Worm (Caenorhabditis elegans): ENCODE results near the gene F12F6.1.

F12F6.1 gene

DNA sequence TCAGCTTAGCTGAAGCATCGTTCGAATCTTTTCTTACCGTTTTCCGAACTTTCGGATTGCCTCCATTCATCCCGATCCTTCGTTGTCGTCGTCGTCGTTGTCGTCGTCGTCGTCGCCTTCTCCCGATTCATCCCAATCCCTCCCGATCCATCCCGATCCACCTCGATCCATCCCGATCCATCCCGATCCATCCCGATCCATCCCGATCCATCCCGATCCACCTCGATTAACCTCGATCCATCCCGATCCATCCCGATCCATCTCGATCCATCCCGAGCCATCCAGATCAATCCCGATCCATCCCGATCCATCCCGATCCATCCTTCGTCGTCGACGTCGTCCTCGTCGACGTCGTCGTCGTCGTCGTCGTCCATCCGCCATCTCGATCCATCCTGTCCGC, 32.8 kb downstream of the F12F6.1 start:
- TF ChIP-seq ets-5 (GFP tag; IDR thresholded peaks at IDR 0.05): 0 out of 2 replicates have a peak, but pooled peaks have one; percentile 56
- 0 out of 2 replicates have a peak, but pooled peaks have one; percentile 12 for TF ChIP-seq mab-9 (GFP tag; IDR thresholded peaks at IDR 0.05)

DNA sequence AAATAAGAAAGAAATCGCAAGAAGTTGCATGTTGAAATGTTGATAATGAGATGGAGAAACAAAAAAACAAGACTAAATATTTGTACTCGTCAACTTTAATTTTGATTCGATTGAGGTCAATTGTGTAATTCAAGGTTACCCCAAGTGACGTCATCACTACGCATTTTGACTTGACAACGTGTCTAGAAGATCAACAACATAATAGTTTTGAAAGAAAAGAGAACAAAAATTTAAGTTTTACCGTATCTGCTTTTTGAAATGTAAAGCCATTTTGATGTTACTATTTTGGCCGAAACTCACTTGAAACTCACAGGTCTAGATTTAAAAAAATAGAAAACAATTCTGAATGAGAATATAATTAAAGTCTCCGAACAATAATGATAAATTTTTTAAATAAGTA, 37.2 kb downstream of the F12F6.1 start, which contains the start of gene dsl-5:
Gene dsl-5 (minus strand): TSS at position 101 of the 400 bp plus-strand sequence.
- TF ChIP-seq lin-13 (GFP tag; optimal IDR thresholded peaks at IDR 0.05) (no peak), nhr-85 (tag) (peak; percentile 61)

DNA sequence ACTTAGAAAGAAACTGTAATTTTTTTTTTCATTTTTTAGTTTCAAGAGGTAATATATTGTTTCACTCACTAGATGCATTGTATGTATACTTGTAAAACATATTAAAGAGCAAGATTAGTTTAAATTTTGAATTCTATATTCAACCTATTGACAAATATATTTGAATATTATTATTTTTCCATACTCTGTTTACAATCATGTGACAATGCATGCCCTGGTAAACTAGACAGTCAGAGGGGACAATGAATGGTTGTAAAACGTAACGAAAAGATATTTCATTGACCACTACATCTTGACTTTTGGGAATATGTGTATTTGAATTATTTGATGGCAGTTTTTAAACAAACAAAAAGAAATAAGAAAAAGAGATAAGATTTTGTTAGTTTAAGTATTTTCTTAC, 38.6 kb downstream of the F12F6.1 start:
- TF ChIP-seq nhr-84 (tag; optimal IDR thresholded peaks at IDR 0.05) (no peak), mef-2 (tag; optimal IDR thresholded peaks at IDR 0.05) (no peak), egl-13 (tag; optimal IDR thresholded peaks at IDR 0.05) (no peak), aha-1 (tag; optimal IDR thresholded peaks at IDR 0.05) (no peak), hlh-17 (GFP tag; optimal IDR thresholded peaks at IDR 0.05; ENCODE audit: borderline replicate concordance) (no peak), F16B12.6 (tag; optimal IDR thresholded peaks at IDR 0.05) (no peak), hpl-2 (GFP tag; optimal IDR thresholded peaks at IDR 0.05) (no peak), tbx-2 (tag; optimal IDR thresholded peaks at IDR 0.05) (no peak), snpc-4 (tag; optimal IDR thresholded peaks at IDR 0.05) (no peak), nhr-85 (tag) (no peak), unc-130 (tag; optimal IDR thresholded peaks at IDR 0.05) (no peak), nhr-28 (tag; optimal IDR thresholded peaks at IDR 0.05) (no peak), sptf-1 (tag; optimal IDR thresholded peaks at IDR 0.05) (no peak)

DNA sequence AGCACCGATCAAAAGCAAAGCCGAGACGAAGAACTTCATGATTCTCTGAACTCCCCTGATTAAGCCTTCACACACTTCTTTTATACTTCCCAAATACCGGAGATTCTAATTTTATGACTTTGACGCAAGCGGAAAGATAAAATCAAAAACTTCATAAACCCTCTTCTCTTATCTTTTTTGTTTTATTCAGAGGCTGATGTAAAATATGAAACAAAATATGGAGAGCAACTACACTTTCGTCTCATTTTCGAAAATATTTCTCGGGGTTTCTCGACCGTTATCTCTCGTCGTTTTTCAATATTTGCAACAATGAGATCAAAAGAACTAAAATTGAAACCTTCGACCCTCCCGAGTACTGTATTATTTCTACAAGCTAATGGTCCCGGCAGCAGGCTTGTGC, 39.3 kb downstream of the F12F6.1 start, which contains the start of gene lys-4:
Gene lys-4 (minus strand): TSS at position 115 of the 400 bp plus-strand sequence.
- TF ChIP-seq mab-9 (GFP tag; IDR thresholded peaks at IDR 0.05): no peak
- no peak for TF ChIP-seq C16A3.4 (tag; optimal IDR thresholded peaks at IDR 0.05)
- no peak for TF ChIP-seq C34B4.2 (tag; optimal IDR thresholded peaks at IDR 0.05)
- TF ChIP-seq nhr-47 (tag; optimal IDR thresholded peaks at IDR 0.05): no peak
- TF ChIP-seq ztf-11 (tag; optimal IDR thresholded peaks at IDR 0.05): no peak
- no peak for TF ChIP-seq aly-2 (tag; optimal IDR thresholded peaks at IDR 0.05)
- TF ChIP-seq ztf-4 (tag; optimal IDR thresholded peaks at IDR 0.05): no peak
- no peak for TF ChIP-seq F16B12.6 (tag; optimal IDR thresholded peaks at IDR 0.05)
- TF ChIP-seq ceh-90 (tag; optimal IDR thresholded peaks at IDR 0.05): no peak
- no peak for TF ChIP-seq nhr-237 (tag; optimal IDR thresholded peaks at IDR 0.05)
- TF ChIP-seq nhr-28 (tag; optimal IDR thresholded peaks at IDR 0.05): no peak
- peak; percentile 17 for TF ChIP-seq nhr-20 (tag; optimal IDR thresholded peaks at IDR 0.05)
- TF ChIP-seq efl-1 (optimal IDR thresholded peaks at IDR 0.05): no peak
- TF ChIP-seq efl-1 (GFP tag; optimal IDR thresholded peaks at IDR 0.05 in 1 of 2): peak in 1 of 2 experiments; percentile 6
- TF ChIP-seq swsn-7 (tag; optimal IDR thresholded peaks at IDR 0.05): no peak
- TF ChIP-seq unc-30 (tag; optimal IDR thresholded peaks at IDR 0.05): no peak
- no peak for TF ChIP-seq grh-1 (GFP tag; IDR thresholded peaks at IDR 0.05)
- no peak for TF ChIP-seq aha-1 (tag; optimal IDR thresholded peaks at IDR 0.05)
- TF ChIP-seq nhr-77 (tag; optimal IDR thresholded peaks at IDR 0.05): no peak
- no peak for TF ChIP-seq fkh-10 (GFP tag; optimal IDR thresholded peaks at IDR 0.05)
- no peak for TF ChIP-seq lir-3 (tag; optimal IDR thresholded peaks at IDR 0.05; ENCODE audit: poor library complexity)
- peak; percentile 39 for TF ChIP-seq jun-1 (tag; optimal IDR thresholded peaks at IDR 0.05)
- TF ChIP-seq nhr-85 (tag): no peak
- TF ChIP-seq hpl-2 (GFP tag; optimal IDR thresholded peaks at IDR 0.05): no peak
- TF ChIP-seq rnt-1 (tag; optimal IDR thresholded peaks at IDR 0.05): no peak
- TF ChIP-seq elt-2 (tag; optimal IDR thresholded peaks at IDR 0.05): peak; percentile 68

DNA sequence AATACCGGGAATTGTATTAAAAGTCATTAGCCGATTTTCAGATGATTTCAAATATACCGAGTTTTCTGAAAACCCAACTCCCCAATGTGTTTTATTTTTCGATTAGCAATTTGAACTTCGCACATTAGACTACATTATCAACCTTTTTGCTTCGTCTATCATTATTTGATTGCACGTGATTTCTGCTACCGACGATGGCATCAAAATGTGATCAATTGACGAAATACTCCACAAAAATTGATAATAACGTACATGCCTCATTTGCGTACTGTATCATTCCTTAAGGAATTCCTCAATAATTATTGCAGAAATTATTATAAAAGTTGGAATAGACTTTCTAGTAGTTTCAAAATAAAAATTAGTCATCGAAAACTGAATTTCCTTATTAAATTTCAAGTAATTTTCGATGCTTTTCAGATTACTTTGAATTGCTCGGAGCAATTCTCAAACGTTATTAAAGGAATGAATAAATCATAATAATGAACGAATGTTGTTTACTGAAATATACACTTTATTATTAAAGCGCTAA, 40.1 kb downstream of the F12F6.1 start:
- TF ChIP-seq zip-4 (GFP tag; optimal IDR thresholded peaks at IDR 0.05) (no peak), nhr-90 (tag; optimal IDR thresholded peaks at IDR 0.05; ENCODE audit: poor library complexity) (no peak), nhr-20 (tag; optimal IDR thresholded peaks at IDR 0.05) (peak; percentile 38), lin-35 (GFP tag; optimal IDR thresholded peaks at IDR 0.05) (peak in 1 of 2 experiments; percentile 4), mab-9 (GFP tag; IDR thresholded peaks at IDR 0.05) (no peak), elt-2 (tag; optimal IDR thresholded peaks at IDR 0.05) (peak; percentile 72)

Data from whole organism, L1 larva.